Worm (Caenorhabditis elegans) whole organism, late embryonic: ENCODE results near the gene mdl-1.

Source experiments
- C08G9.2 ChIP-seq: sonication (generic microtip); optimal IDR thresholded peaks from 2 replicates; lab custom pipeline; 2016; ENCODE audit warnings: mild to moderate bottlenecking, missing genetic modification characterization, moderate library complexity, missing compliant biosample characterization
- C38D4.7 ChIP-seq: fragments of 200-800 bp; sonication (Bioruptor generic); optimal IDR thresholded peaks from 2 replicates; lab custom pipeline; 2018; ENCODE audit warnings: mild to moderate bottlenecking, missing genetic modification characterization, moderate library complexity, missing compliant biosample characterization
- F13H6.1 ChIP-seq: sonication (generic microtip); optimal IDR thresholded peaks from 2 replicates; lab custom pipeline; 2016; ENCODE audit warnings: missing genetic modification characterization, missing compliant biosample characterization
- K02D7.2 ChIP-seq: sonication (generic microtip); optimal IDR thresholded peaks from 2 replicates; lab custom pipeline; 2017; ENCODE audit warnings: mild to moderate bottlenecking, missing genetic modification characterization, missing compliant biosample characterization
- K09A11.1 ChIP-seq: sonication (generic microtip); optimal IDR thresholded peaks from 2 replicates; lab custom pipeline; 2017; ENCODE audit warnings: antibody characterized with exemption, mild to moderate bottlenecking, missing genetic modification characterization, missing compliant biosample characterization; ENCODE audit not compliant: insufficient read depth
- ahr-1 ChIP-seq: sonication (generic microtip); optimal IDR thresholded peaks from 2 replicates; lab custom pipeline; 2016; ENCODE audit warnings: missing genetic modification characterization, missing compliant biosample characterization
- ama-1 ChIP-seq: fragments of 150-350 bp; optimal IDR thresholded peaks from 2 replicates; lab custom pipeline; 2014
- ceh-14 ChIP-seq: sonication (generic microtip); optimal IDR thresholded peaks from 2 replicates; lab custom pipeline; 2016; ENCODE audit warnings: missing genotype, missing genetic modification characterization, missing compliant biosample characterization
- ceh-18 ChIP-seq: sonication (generic microtip); optimal IDR thresholded peaks from 2 replicates; lab custom pipeline; 2016; ENCODE audit warnings: missing genetic modification characterization, missing compliant biosample characterization
- ceh-19 ChIP-seq: fragments of 200-800 bp; sonication (Bioruptor generic); optimal IDR thresholded peaks from 2 replicates; lab custom pipeline; 2018; ENCODE audit warnings: mild to moderate bottlenecking, missing genetic modification characterization, missing compliant biosample characterization
- ceh-22 ChIP-seq: sonication (generic microtip); optimal IDR thresholded peaks from 2 replicates; lab custom pipeline; 2017; ENCODE audit warnings: missing biosample characterization, missing genetic modification characterization
- ceh-24 ChIP-seq: sonication (generic microtip); optimal IDR thresholded peaks from 2 replicates; lab custom pipeline; 2016; ENCODE audit warnings: mild to moderate bottlenecking, missing genetic modification characterization, missing compliant biosample characterization
- ceh-30 ChIP-seq: fragments of 150-350 bp; optimal IDR thresholded peaks from 2 replicates; lab custom pipeline; 2014; ENCODE audit warnings: missing biosample characterization, missing genetic modification characterization
- ceh-34 ChIP-seq: sonication (generic microtip); optimal IDR thresholded peaks from 2 replicates; lab custom pipeline; 2016; ENCODE audit warnings: mild to moderate bottlenecking, missing genetic modification characterization, missing compliant biosample characterization
- ceh-45 ChIP-seq: fragments of 200-800 bp; sonication (Bioruptor generic); IDR thresholded peaks from 2 replicates; pipeline ENCODE4 v1.3.6; 2022; ENCODE audit warnings: missing genetic modification reagents, missing genetic modification characterization, missing compliant biosample characterization
- ceh-6 ChIP-seq: fragments of 200-800 bp; sonication (Bioruptor generic); optimal IDR thresholded peaks from 2 replicates; lab custom pipeline; 2018; ENCODE audit warnings: mild to moderate bottlenecking, missing genetic modification characterization, missing compliant biosample characterization
- ceh-9 ChIP-seq: sonication (generic microtip); optimal IDR thresholded peaks from 2 replicates; lab custom pipeline; 2016; ENCODE audit warnings: mild to moderate bottlenecking, missing genetic modification characterization, inconsistent platforms, missing compliant biosample characterization
- elt-2 ChIP-seq: sonication (generic microtip); optimal IDR thresholded peaks from 2 replicates; lab custom pipeline; 2016; ENCODE audit warnings: missing genetic modification reagents, missing genetic modification characterization, missing compliant biosample characterization
- elt-4 ChIP-seq: sonication (generic microtip); optimal IDR thresholded peaks from 2 replicates; lab custom pipeline; 2016; ENCODE audit warnings: missing genetic modification characterization, missing compliant biosample characterization
- fax-1 ChIP-seq: sonication (generic microtip); optimal IDR thresholded peaks from 2 replicates; lab custom pipeline; 2016; ENCODE audit warnings: missing genotype, missing genetic modification characterization, missing compliant biosample characterization
- hlh-15 ChIP-seq: sonication (generic microtip); optimal IDR thresholded peaks from 2 replicates; lab custom pipeline; 2016; ENCODE audit warnings: missing genetic modification characterization, missing compliant biosample characterization
- hlh-30 ChIP-seq: sonication (generic microtip); optimal IDR thresholded peaks from 2 replicates; lab custom pipeline; 2017; ENCODE audit warnings: antibody characterized with exemption, missing genetic modification characterization, missing compliant biosample characterization; ENCODE audit not compliant: insufficient read depth
- hlh-8 ChIP-seq: sonication (generic microtip); optimal IDR thresholded peaks from 2 replicates; lab custom pipeline; 2016; ENCODE audit warnings: missing genotype, missing genetic modification characterization, missing compliant biosample characterization
- lim-6 ChIP-seq: sonication (generic microtip); optimal IDR thresholded peaks from 2 replicates; lab custom pipeline; 2016; ENCODE audit warnings: missing genetic modification characterization, missing compliant biosample characterization
- mec-3 ChIP-seq: sonication (generic microtip); optimal IDR thresholded peaks from 2 replicates; lab custom pipeline; 2016; ENCODE audit warnings: borderline replicate concordance, missing genetic modification characterization, missing compliant biosample characterization
- nfya-1 ChIP-seq: sonication (generic microtip); optimal IDR thresholded peaks from 2 replicates; lab custom pipeline; 2017; ENCODE audit warnings: missing genetic modification characterization, mild to moderate bottlenecking, missing compliant biosample characterization, antibody characterized with exemption, moderate library complexity
- nhr-232 ChIP-seq: sonication (generic microtip); optimal IDR thresholded peaks from 2 replicates; lab custom pipeline; 2016; ENCODE audit warnings: missing genetic modification characterization, missing compliant biosample characterization
- odd-2 ChIP-seq: sonication (generic microtip); optimal IDR thresholded peaks from 2 replicates; lab custom pipeline; 2017; ENCODE audit warnings: antibody characterized with exemption, mild to moderate bottlenecking, missing genetic modification characterization, missing compliant biosample characterization
- pqm-1 ChIP-seq: sonication (generic microtip); optimal IDR thresholded peaks from 2 replicates; lab custom pipeline; 2016; ENCODE audit warnings: missing genetic modification characterization, missing compliant biosample characterization
- pros-1 ChIP-seq: fragments of 150-350 bp; optimal IDR thresholded peaks from 2 replicates; lab custom pipeline; 2014; ENCODE audit warnings: missing biosample characterization, missing genetic modification reagents, missing genetic modification characterization
- ref-2 ChIP-seq: sonication (generic microtip); optimal IDR thresholded peaks from 2 replicates; lab custom pipeline; 2016; ENCODE audit warnings: missing genetic modification characterization, missing compliant biosample characterization
- rnt-1 ChIP-seq: sonication (generic microtip); optimal IDR thresholded peaks from 2 replicates; lab custom pipeline; 2016; ENCODE audit warnings: missing genetic modification characterization, missing compliant biosample characterization
- sdc-2 ChIP-seq: sonication (generic microtip); optimal IDR thresholded peaks from 2 replicates; lab custom pipeline; 2016; ENCODE audit warnings: missing genotype, missing genetic modification characterization, missing compliant biosample characterization
- sox-2 ChIP-seq: fragments of 200-800 bp; sonication (Bioruptor generic); IDR thresholded peaks from 2 replicates; pipeline ENCODE4 v1.3.6; 2022; ENCODE audit warnings: missing genetic modification reagents, missing genetic modification characterization, missing compliant biosample characterization
- sox-4 ChIP-seq: sonication (generic microtip); optimal IDR thresholded peaks from 2 replicates; lab custom pipeline; 2017; ENCODE audit warnings: mild to moderate bottlenecking, missing genetic modification characterization, inconsistent platforms, missing compliant biosample characterization
- syd-9 ChIP-seq: sonication (generic microtip); optimal IDR thresholded peaks from 2 replicates; lab custom pipeline; 2016; ENCODE audit warnings: mild to moderate bottlenecking, missing genetic modification characterization, moderate library complexity, missing compliant biosample characterization
- tbx-2 ChIP-seq: sonication (generic microtip); optimal IDR thresholded peaks from 2 replicates; lab custom pipeline; 2016; ENCODE audit warnings: missing genetic modification characterization, missing compliant biosample characterization
- tbx-7 ChIP-seq: sonication (generic microtip); optimal IDR thresholded peaks from 2 replicates; lab custom pipeline; 2016; ENCODE audit warnings: missing genotype, missing genetic modification characterization, missing compliant biosample characterization
- ttx-3 ChIP-seq: sonication (generic microtip); optimal IDR thresholded peaks from 2 replicates; lab custom pipeline; 2016; ENCODE audit warnings: missing genetic modification reagents, missing genetic modification characterization, missing compliant biosample characterization
- unc-42 ChIP-seq: sonication (generic microtip); optimal IDR thresholded peaks from 2 replicates; lab custom pipeline; 2016; ENCODE audit warnings: missing genotype, missing genetic modification characterization, missing compliant biosample characterization
- unc-55 ChIP-seq: sonication (generic microtip); optimal IDR thresholded peaks from 2 replicates; lab custom pipeline; 2017; ENCODE audit warnings: missing biosample characterization, missing genetic modification reagents, missing genetic modification characterization
- ztf-16 ChIP-seq: sonication (generic microtip); optimal IDR thresholded peaks from 2 replicates; lab custom pipeline; 2017; ENCODE audit warnings: missing genetic modification characterization, missing compliant biosample characterization

Gene mdl-1

DNA sequence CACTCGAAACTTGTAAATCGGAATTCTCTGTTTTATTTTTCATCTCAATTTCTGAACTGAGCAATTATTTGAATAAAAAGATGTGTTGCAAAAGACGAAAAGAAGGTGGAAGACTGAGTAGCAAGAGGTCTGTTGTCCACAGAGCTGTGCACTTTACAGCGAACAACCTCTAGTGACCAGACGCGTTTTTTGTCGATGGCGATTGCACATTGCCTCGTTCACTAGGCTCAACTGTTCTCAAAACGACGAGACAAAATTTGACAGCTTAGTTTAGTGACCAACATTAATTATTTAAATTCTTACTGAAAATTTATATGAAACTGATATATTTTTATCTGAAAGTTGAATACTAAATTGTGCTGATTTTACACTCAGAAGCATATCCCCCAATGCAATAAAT, 8.9 kb upstream of the mdl-1 start, which contains the start of gene R03E9.2:
R03E9.2 (minus strand) TSS at position 101 of the 400 bp plus-strand sequence.
- TF ChIP-seq syd-9 (tag; lab: Kevin White, UChicago) (no peak), ceh-9 (tag; lab: Kevin White, UChicago) (no peak), ceh-24 (tag; lab: Kevin White, UChicago) (no peak), lim-6 (no peak), rnt-1 (no peak)

DNA sequence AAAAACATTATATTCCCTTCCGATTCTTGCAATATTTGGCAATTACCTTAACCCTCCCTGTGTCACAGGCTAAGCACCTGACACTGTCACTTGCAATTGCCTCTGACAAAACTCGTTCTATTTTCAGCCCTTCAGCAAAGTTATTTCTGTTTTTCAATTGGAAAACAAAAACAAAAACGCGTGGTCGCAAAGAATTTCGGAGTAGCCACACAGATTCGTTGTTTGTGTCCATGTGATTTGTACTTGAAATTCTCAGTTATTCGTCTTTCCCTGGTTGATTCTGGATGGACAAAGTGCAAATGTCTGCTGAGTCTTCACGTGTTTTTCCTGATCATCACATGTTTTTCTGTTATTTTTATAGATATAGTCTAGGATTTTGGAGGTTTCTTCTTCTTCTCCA, 6.7 kb upstream of the mdl-1 start:
- TF ChIP-seq hlh-30 (tag; lab: Kevin White, UChicago) (peak; percentile 13), ama-1 (no peak)

DNA sequence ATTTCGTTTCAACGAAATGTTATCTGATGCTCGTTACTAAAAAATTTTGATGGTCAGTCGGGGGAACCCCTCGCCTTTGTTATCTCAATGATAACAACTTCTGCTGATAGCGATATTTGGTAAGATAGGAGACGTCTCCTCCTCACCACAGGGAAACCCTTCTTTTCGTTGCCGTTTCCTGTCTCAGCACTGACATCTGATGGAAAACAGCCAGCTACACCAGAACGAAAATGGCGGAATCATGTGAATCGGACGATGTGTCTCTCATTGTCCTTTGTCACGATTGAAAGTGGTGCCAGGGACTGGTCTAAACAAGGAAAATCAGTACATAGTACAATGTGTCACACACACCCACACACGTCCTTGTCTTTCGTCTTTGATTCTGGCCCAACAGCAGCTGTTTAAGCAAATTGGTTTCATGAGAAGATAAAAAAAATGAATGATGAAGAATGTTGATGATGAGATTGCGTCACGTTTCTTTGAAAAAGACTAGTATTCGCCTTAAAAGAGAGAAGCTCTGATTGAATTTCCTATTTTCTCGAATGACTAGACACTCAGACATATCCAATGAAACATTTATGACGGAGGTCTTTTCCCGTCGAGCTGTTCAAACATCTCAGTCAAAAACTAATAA, 5.7 kb upstream of the mdl-1 start:
- TF ChIP-seq ceh-30 (tag; lab: Kevin White, UChicago), result no peak
- no peak for TF ChIP-seq ttx-3 (tag; lab: Kevin White, UChicago)
- no peak for TF ChIP-seq mec-3 (tag; lab: Kevin White, UChicago)
- TF ChIP-seq K02D7.2 (tag; lab: Kevin White, UChicago), result no peak
- TF ChIP-seq ceh-34 (tag; lab: Kevin White, UChicago), result no peak
- TF ChIP-seq odd-2 (tag; lab: Kevin White, UChicago), result no peak
- TF ChIP-seq ceh-18 (tag; lab: Kevin White, UChicago), result no peak
- TF ChIP-seq pqm-1 (tag; lab: Kevin White, UChicago), result peak; percentile 11
- no peak for TF ChIP-seq unc-55
- no peak for TF ChIP-seq C38D4.7 (GFP tag; lab: Kevin White, UChicago)
- TF ChIP-seq ama-1, result no peak
- no peak for TF ChIP-seq ceh-45 (GFP tag; lab: Robert Waterston, UW)
- no peak for TF ChIP-seq sdc-2 (tag; lab: Kevin White, UChicago)
- TF ChIP-seq hlh-8 (tag; lab: Kevin White, UChicago), result no peak
- peak; percentile 63 for TF ChIP-seq unc-42 (tag; lab: Kevin White, UChicago)
- no peak for TF ChIP-seq ahr-1 (tag; lab: Kevin White, UChicago)
- TF ChIP-seq ref-2 (tag; lab: Kevin White, UChicago), result no peak
- TF ChIP-seq elt-2 (tag; lab: Kevin White, UChicago), result peak; percentile 94
- TF ChIP-seq tbx-7, result no peak
- TF ChIP-seq ztf-16, result no peak
- TF ChIP-seq, all 69 proteins: peak for 3

DNA sequence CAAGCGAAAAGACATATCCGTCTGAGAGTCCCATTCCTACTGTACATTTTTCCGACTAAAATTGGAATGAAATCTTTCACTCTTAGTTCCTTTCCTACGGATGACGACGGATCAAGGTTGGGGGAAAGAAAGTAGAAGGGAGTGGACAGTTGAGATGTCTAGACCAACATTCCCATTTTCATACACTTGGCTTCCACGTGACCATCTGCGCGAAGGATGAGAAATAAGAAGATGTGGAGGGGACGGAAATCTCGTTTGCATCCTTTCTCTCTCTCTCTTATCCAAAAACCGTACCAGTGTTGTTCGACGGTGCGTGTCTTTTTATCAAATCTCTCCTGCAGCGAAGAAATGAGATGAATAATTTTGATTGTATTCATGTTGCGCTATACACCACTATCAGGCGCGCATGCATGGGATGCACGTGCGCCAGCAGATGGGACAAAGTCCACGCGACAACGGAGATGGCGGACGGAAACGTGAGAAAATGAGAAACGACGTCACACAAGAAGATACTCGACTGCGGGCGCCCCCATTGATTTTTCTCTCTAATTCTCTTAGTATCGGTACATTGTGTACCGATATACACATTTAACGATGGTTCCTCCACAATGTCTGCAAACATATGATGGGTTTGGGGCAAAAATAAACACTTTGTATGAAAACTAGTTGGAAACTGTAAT, 4.7 kb upstream of the mdl-1 start:
- TF ChIP-seq ceh-22 (tag; lab: Kevin White, UChicago) (no peak), ref-2 (tag; lab: Kevin White, UChicago) (peak; percentile 85), F13H6.1 (tag; lab: Kevin White, UChicago) (peak; percentile 60), hlh-8 (tag; lab: Kevin White, UChicago) (peak; percentile 57), nhr-232 (no peak), ceh-30 (tag; lab: Kevin White, UChicago) (peak; percentile 2), K02D7.2 (tag; lab: Kevin White, UChicago) (no peak), sdc-2 (tag; lab: Kevin White, UChicago) (peak; percentile 3), elt-4 (tag; lab: Kevin White, UChicago) (no peak), mec-3 (tag; lab: Kevin White, UChicago) (no peak), ceh-24 (tag; lab: Kevin White, UChicago) (no peak), pqm-1 (tag; lab: Kevin White, UChicago) (peak; percentile 50), lim-6 (no peak), sox-4 (tag; lab: Kevin White, UChicago) (peak; percentile 1), fax-1 (tag; lab: Kevin White, UChicago) (no peak), ceh-14 (tag; lab: Kevin White, UChicago) (no peak), nfya-1 (tag; lab: Kevin White, UChicago) (peak; percentile 55), K09A11.1 (tag; lab: Kevin White, UChicago) (peak; percentile 38), odd-2 (tag; lab: Kevin White, UChicago) (no peak), pros-1 (peak; percentile 62), ceh-6 (GFP tag; lab: Kevin White, UChicago) (no peak), rnt-1 (peak; percentile 92), ceh-18 (tag; lab: Kevin White, UChicago) (peak; percentile 94), unc-55 (peak; percentile 90), sox-2 (GFP tag; lab: Robert Waterston, UW) (no peak), ceh-34 (tag; lab: Kevin White, UChicago) (peak; percentile 65), C08G9.2 (tag; lab: Kevin White, UChicago) (no peak), hlh-15 (no peak), ceh-19 (peak; percentile 4), tbx-2 (tag; lab: Kevin White, UChicago) (peak; percentile 73), hlh-30 (tag; lab: Kevin White, UChicago) (peak; percentile 74)
